Worm (Caenorhabditis elegans) whole organism, L4/young adult: Measurements from ENCODE around the gene rfip-1.

ENCODE experiments used
- W03F9.2 ChIP-seq: fragments of 150-350 bp; optimal IDR thresholded peaks from 2 replicates; lab custom pipeline; 2014; ENCODE audit warnings: missing biosample characterization, missing genetic modification characterization
- dao-5 ChIP-seq: sonication (generic microtip); optimal IDR thresholded peaks from 2 replicates; lab custom pipeline; 2016; ENCODE audit warnings: missing genotype, missing genetic modification characterization, moderate library complexity, missing compliant biosample characterization
- him-1 ChIP-seq: sonication (generic microtip); optimal IDR thresholded peaks from 2 replicates; lab custom pipeline; 2016; ENCODE audit warnings: missing genotype, missing genetic modification reagents, missing genetic modification characterization, missing compliant biosample characterization

- TF ChIP-seq dao-5 (tag; lab: Kevin White, UChicago) (no peak), him-1 (tag; lab: Kevin White, UChicago) (no peak), W03F9.2 (tag; lab: Kevin White, UChicago) (no peak)
Observed at ce11 chrII:5896512-5896911, 12.2 kb downstream of the rfip-1 start.
